Worm (Caenorhabditis elegans) whole organism, late embryonic: Measurements from ENCODE around the gene srbc-51.
"Not testable (repeated sequence)": the region's sequence is repeated elsewhere in the genome, so short reads cannot be mapped to it uniquely, and the experiment has no call there.

Source experiments
- C08G9.2 ChIP-seq: sonication (generic microtip); optimal IDR thresholded peaks from 2 replicates; lab custom pipeline; 2016; ENCODE audit warnings: mild to moderate bottlenecking, missing genetic modification characterization, moderate library complexity, missing compliant biosample characterization
- K02D7.2 ChIP-seq: sonication (generic microtip); optimal IDR thresholded peaks from 2 replicates; lab custom pipeline; 2017; ENCODE audit warnings: mild to moderate bottlenecking, missing genetic modification characterization, missing compliant biosample characterization
- K09A11.1 ChIP-seq: sonication (generic microtip); optimal IDR thresholded peaks from 2 replicates; lab custom pipeline; 2017; ENCODE audit warnings: antibody characterized with exemption, mild to moderate bottlenecking, missing genetic modification characterization, missing compliant biosample characterization; ENCODE audit not compliant: insufficient read depth
- ceh-14 ChIP-seq: sonication (generic microtip); optimal IDR thresholded peaks from 2 replicates; lab custom pipeline; 2016; ENCODE audit warnings: missing genotype, missing genetic modification characterization, missing compliant biosample characterization
- ceh-24 ChIP-seq: sonication (generic microtip); optimal IDR thresholded peaks from 2 replicates; lab custom pipeline; 2016; ENCODE audit warnings: mild to moderate bottlenecking, missing genetic modification characterization, missing compliant biosample characterization
- ceh-30 ChIP-seq: fragments of 150-350 bp; optimal IDR thresholded peaks from 2 replicates; lab custom pipeline; 2014; ENCODE audit warnings: missing biosample characterization, missing genetic modification characterization
- ceh-31 ChIP-seq: sonication (generic microtip); optimal IDR thresholded peaks from 2 replicates; lab custom pipeline; 2016; ENCODE audit warnings: missing genetic modification characterization, missing compliant biosample characterization
- ceh-45 ChIP-seq: fragments of 200-800 bp; sonication (Bioruptor generic); IDR thresholded peaks from 2 replicates; pipeline ENCODE4 v1.3.6; 2022; ENCODE audit warnings: missing genetic modification reagents, missing genetic modification characterization, missing compliant biosample characterization
- ceh-48 ChIP-seq: sonication (generic microtip); optimal IDR thresholded peaks from 2 replicates; lab custom pipeline; 2016; ENCODE audit warnings: missing genetic modification characterization, inconsistent platforms, missing compliant biosample characterization
- ceh-9 ChIP-seq: sonication (generic microtip); optimal IDR thresholded peaks from 2 replicates; lab custom pipeline; 2016; ENCODE audit warnings: mild to moderate bottlenecking, missing genetic modification characterization, inconsistent platforms, missing compliant biosample characterization
- dmd-4 ChIP-seq: sonication (generic microtip); optimal IDR thresholded peaks from 2 replicates; lab custom pipeline; 2016; ENCODE audit warnings: borderline replicate concordance, missing genetic modification characterization, missing compliant biosample characterization
- elt-2 ChIP-seq: sonication (generic microtip); optimal IDR thresholded peaks from 2 replicates; lab custom pipeline; 2016; ENCODE audit warnings: missing genetic modification reagents, missing genetic modification characterization, missing compliant biosample characterization
- ets-4 ChIP-seq: sonication (generic microtip); optimal IDR thresholded peaks from 2 replicates; lab custom pipeline; 2016; ENCODE audit warnings: missing genetic modification characterization, missing compliant biosample characterization
- eyg-1 ChIP-seq: sonication (generic microtip); optimal IDR thresholded peaks from 2 replicates; lab custom pipeline; 2016; ENCODE audit warnings: missing genotype, missing genetic modification characterization, missing compliant biosample characterization
- gmeb-2 ChIP-seq: sonication (generic microtip); optimal IDR thresholded peaks from 2 replicates; lab custom pipeline; 2016; ENCODE audit warnings: missing genetic modification characterization, inconsistent platforms, missing compliant biosample characterization
- hlh-15 ChIP-seq: sonication (generic microtip); optimal IDR thresholded peaks from 2 replicates; lab custom pipeline; 2016; ENCODE audit warnings: missing genetic modification characterization, missing compliant biosample characterization
- hlh-30 ChIP-seq: sonication (generic microtip); optimal IDR thresholded peaks from 2 replicates; lab custom pipeline; 2017; ENCODE audit warnings: antibody characterized with exemption, missing genetic modification characterization, missing compliant biosample characterization; ENCODE audit not compliant: insufficient read depth
- hlh-6 ChIP-seq: sonication (generic microtip); optimal IDR thresholded peaks from 2 replicates; lab custom pipeline; 2016; ENCODE audit warnings: missing genotype, missing genetic modification characterization, missing compliant biosample characterization
- hlh-8 ChIP-seq: sonication (generic microtip); optimal IDR thresholded peaks from 2 replicates; lab custom pipeline; 2016; ENCODE audit warnings: missing genotype, missing genetic modification characterization, missing compliant biosample characterization
- madf-2 ChIP-seq: sonication (generic microtip); optimal IDR thresholded peaks from 2 replicates; lab custom pipeline; 2017; ENCODE audit warnings: missing genetic modification characterization, missing compliant biosample characterization
- nfya-1 ChIP-seq: sonication (generic microtip); optimal IDR thresholded peaks from 2 replicates; lab custom pipeline; 2017; ENCODE audit warnings: missing genetic modification characterization, mild to moderate bottlenecking, missing compliant biosample characterization, antibody characterized with exemption, moderate library complexity
- nhr-11 ChIP-seq: fragments of 150-350 bp; optimal IDR thresholded peaks from 2 replicates; lab custom pipeline; 2014; ENCODE audit warnings: missing biosample characterization, missing genetic modification characterization
- npax-4 ChIP-seq: sonication (generic microtip); optimal IDR thresholded peaks from 2 replicates; lab custom pipeline; 2016; ENCODE audit warnings: missing genetic modification characterization, missing compliant biosample characterization
- pax-1 ChIP-seq: fragments of 150-350 bp; optimal IDR thresholded peaks from 2 replicates; lab custom pipeline; 2014; ENCODE audit warnings: missing biosample characterization, missing genetic modification characterization
- pha-2 ChIP-seq: sonication (generic microtip); optimal IDR thresholded peaks from 2 replicates; lab custom pipeline; 2017; ENCODE audit warnings: mild to moderate bottlenecking, missing genetic modification characterization, missing compliant biosample characterization
- pros-1 ChIP-seq: fragments of 150-350 bp; optimal IDR thresholded peaks from 2 replicates; lab custom pipeline; 2014; ENCODE audit warnings: missing biosample characterization, missing genetic modification reagents, missing genetic modification characterization
- syd-9 ChIP-seq: sonication (generic microtip); optimal IDR thresholded peaks from 2 replicates; lab custom pipeline; 2016; ENCODE audit warnings: mild to moderate bottlenecking, missing genetic modification characterization, moderate library complexity, missing compliant biosample characterization
- tbx-2 ChIP-seq: sonication (generic microtip); optimal IDR thresholded peaks from 2 replicates; lab custom pipeline; 2016; ENCODE audit warnings: missing genetic modification characterization, missing compliant biosample characterization
- ttx-3 ChIP-seq: sonication (generic microtip); optimal IDR thresholded peaks from 2 replicates; lab custom pipeline; 2016; ENCODE audit warnings: missing genetic modification reagents, missing genetic modification characterization, missing compliant biosample characterization
- unc-3 ChIP-seq, 2 experiments: fragments of 200-800 bp in 1 of 2; sonication (Bioruptor generic) in 1 of 2; sonication (generic microtip) in 1 of 2; conservative IDR thresholded peaks in 1 of 2; optimal IDR thresholded peaks in 1 of 2; 2 replicates each; pipeline versions ENCODE4 v1.3.6 to Lab custom; 2016 to 2022; ENCODE audit warnings: missing compliant biosample characterization in 2 of 2, missing genetic modification characterization in 2 of 2, missing genetic modification reagents in 1 of 2
- unc-55 ChIP-seq: sonication (generic microtip); optimal IDR thresholded peaks from 2 replicates; lab custom pipeline; 2017; ENCODE audit warnings: missing biosample characterization, missing genetic modification reagents, missing genetic modification characterization
- unc-86 ChIP-seq: sonication (generic microtip); optimal IDR thresholded peaks from 2 replicates; lab custom pipeline; 2016; ENCODE audit warnings: missing genetic modification characterization, missing compliant biosample characterization

srbc-51 gene

ce11 chrV:15811982-15812381 is 14.2 kb upstream of the srbc-51 start, which contains the start of gene nhr-282:
TSS of gene nhr-282 (plus strand) at chrV:15812282.
- not testable (repeated sequence) for TF ChIP-seq pax-1 (tag; lab: Kevin White, UChicago); ceh-31 (tag; lab: Kevin White, UChicago); unc-55 (GFP tag; lab: Kevin White, UChicago)

ce11 chrV:15815962-15816432 is 10.2 kb upstream of the srbc-51 start, which contains the start of the genes fbxa-69 and F54B8.4:
TSS of gene fbxa-69 (minus strand) at chrV:15815971.
TSS of gene F54B8.4 (plus strand) at chrV:15816382.
- TF ChIP-seq tbx-2 (tag; lab: Kevin White, UChicago) (no peak), eyg-1 (tag; lab: Kevin White, UChicago) (no peak), ceh-31 (tag; lab: Kevin White, UChicago) (no peak), pax-1 (tag; lab: Kevin White, UChicago) (no peak), unc-3 (GFP tag; conservative IDR thresholded peaks at IDR 0.05; lab: Robert Waterston, UW) (no peak), unc-3 (tag; optimal IDR thresholded peaks at IDR 0.05; lab: Kevin White, UChicago) (no peak), madf-2 (no peak), ttx-3 (tag; lab: Kevin White, UChicago) (no peak), unc-86 (tag; lab: Kevin White, UChicago) (no peak), K09A11.1 (no peak), ets-4 (tag; lab: Kevin White, UChicago) (no peak), hlh-15 (tag; lab: Kevin White, UChicago) (no peak), pros-1 (tag; lab: Kevin White, UChicago) (no peak), ceh-45 (GFP tag; lab: Robert Waterston, UW) (no peak), syd-9 (tag; lab: Kevin White, UChicago) (no peak), nfya-1 (no peak), ceh-48 (no peak), gmeb-2 (no peak), ceh-14 (no peak), elt-2 (tag; lab: Kevin White, UChicago) (no peak)

- no peak for TF ChIP-seq K02D7.2 (tag; lab: Kevin White, UChicago)
- TF ChIP-seq pha-2 = no peak
- TF ChIP-seq pax-1 (tag; lab: Kevin White, UChicago) = no peak
- TF ChIP-seq madf-2 = no peak
- TF ChIP-seq hlh-30 = no peak
- TF ChIP-seq hlh-6 (tag; lab: Kevin White, UChicago) = no peak
- no peak for TF ChIP-seq ceh-30 (tag; lab: Kevin White, UChicago)
- TF ChIP-seq ceh-24 (tag; lab: Kevin White, UChicago) = no peak
- no peak for TF ChIP-seq ets-4 (tag; lab: Kevin White, UChicago)
- TF ChIP-seq hlh-8 (tag; lab: Kevin White, UChicago) = no peak
- no peak for TF ChIP-seq C08G9.2
Observed at ce11 chrV:15817746-15818145, 8.5 kb upstream of the srbc-51 start, which contains the start of gene abf-3. TSS of gene abf-3 (minus strand) at chrV:15817846.

DNA sequence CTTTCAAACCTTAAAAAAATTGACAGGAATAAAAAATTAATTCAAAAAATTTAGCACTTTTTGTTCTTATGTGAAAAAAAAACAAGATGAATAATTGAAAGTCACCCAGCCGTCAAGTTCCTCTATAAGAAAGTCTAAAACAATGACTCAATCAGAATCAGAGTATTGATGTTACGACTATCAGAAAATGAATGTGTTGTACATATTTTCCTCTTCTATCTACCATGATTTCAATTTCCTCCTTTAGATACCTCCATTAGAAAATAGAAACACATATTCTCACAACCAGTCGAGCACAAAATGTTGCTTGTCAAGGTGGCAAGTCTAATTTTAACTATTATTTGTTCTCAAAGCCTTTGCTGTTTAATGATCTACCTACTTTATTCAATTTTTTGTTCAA is 6.2 kb upstream of the srbc-51 start, which contains the start of gene srbc-48:
Gene srbc-48, plus strand, starts transcription at position 301 of the 400 bp plus-strand sequence.
- TF ChIP-seq unc-3 (GFP tag; conservative IDR thresholded peaks at IDR 0.05; lab: Robert Waterston, UW) = no peak
- no peak for TF ChIP-seq unc-3 (tag; optimal IDR thresholded peaks at IDR 0.05; lab: Kevin White, UChicago)
- TF ChIP-seq hlh-15 (tag; lab: Kevin White, UChicago) = no peak
- TF ChIP-seq ets-4 (tag; lab: Kevin White, UChicago) = no peak
- no peak for TF ChIP-seq dmd-4 (tag; lab: Kevin White, UChicago)
- TF ChIP-seq tbx-2 (tag; lab: Kevin White, UChicago) = no peak
- no peak for TF ChIP-seq unc-55 (GFP tag; lab: Kevin White, UChicago)
- TF ChIP-seq ceh-31 (tag; lab: Kevin White, UChicago) = no peak
- TF ChIP-seq nhr-11 (tag; lab: Kevin White, UChicago) = no peak
- no peak for TF ChIP-seq K02D7.2 (tag; lab: Kevin White, UChicago)
- TF ChIP-seq ceh-24 (tag; lab: Kevin White, UChicago) = no peak
- no peak for TF ChIP-seq ceh-9 (tag; lab: Kevin White, UChicago)
- TF ChIP-seq npax-4 (tag; lab: Kevin White, UChicago) = no peak
- TF ChIP-seq, all 69 proteins: peak for 0
